Worm (Caenorhabditis elegans) whole organism, mixed stage, embryonic: ENCODE results near the gene Y44A6D.6.

Experiments
- M03D4.4 ChIP-seq: sonication (generic microtip); optimal IDR thresholded peaks from 2 replicates; lab custom pipeline; 2017; ENCODE audit warnings: mild to moderate bottlenecking, missing genetic modification characterization, missing compliant biosample characterization
- bed-3 ChIP-seq: fragments of 200-800 bp; sonication (Bioruptor generic); optimal IDR thresholded peaks from 3 replicates; lab custom pipeline; 2018; ENCODE audit warnings: mild to moderate bottlenecking, missing genetic modification characterization, moderate library complexity, missing compliant biosample characterization
- ceh-39 ChIP-seq: fragments of 150-350 bp; optimal IDR thresholded peaks from 2 replicates; lab custom pipeline; 2014; ENCODE audit warnings: missing biosample characterization, missing genetic modification characterization
- ceh-43 ChIP-seq: fragments of 200-800 bp; sonication (Bioruptor generic); optimal IDR thresholded peaks from 2 replicates; lab custom pipeline; 2018; ENCODE audit warnings: mild to moderate bottlenecking, missing genetic modification characterization, moderate library complexity, missing compliant biosample characterization
- ceh-83 ChIP-seq: fragments of 200-800 bp; sonication (Bioruptor generic); optimal IDR thresholded peaks from 2 replicates; lab custom pipeline; 2018; ENCODE audit warnings: mild to moderate bottlenecking, missing genetic modification characterization, missing compliant biosample characterization
- ces-1 ChIP-seq: fragments of 150-350 bp; optimal IDR thresholded peaks from 2 replicates; lab custom pipeline; 2014; ENCODE audit warnings: missing biosample characterization, missing genetic modification reagents, missing genetic modification characterization
- cnd-1 ChIP-seq: fragments of 200-800 bp; sonication (Bioruptor generic); optimal IDR thresholded peaks from 2 replicates; lab custom pipeline; 2018; ENCODE audit warnings: mild to moderate bottlenecking, missing genetic modification characterization, missing compliant biosample characterization
- drap-1 ChIP-seq: fragments of 200-800 bp; sonication (Bioruptor generic); optimal IDR thresholded peaks from 3 replicates; lab custom pipeline; 2018; ENCODE audit warnings: mild to moderate bottlenecking, missing genetic modification characterization, missing compliant biosample characterization
- elt-1 ChIP-seq: sonication (generic microtip); optimal IDR thresholded peaks from 2 replicates; lab custom pipeline; 2017; ENCODE audit warnings: missing genetic modification characterization, mild to moderate bottlenecking, missing compliant biosample characterization, antibody characterized with exemption, moderate library complexity, borderline replicate concordance; ENCODE audit not compliant: insufficient read depth
- elt-3 ChIP-seq: fragments of 150-350 bp; optimal IDR thresholded peaks from 2 replicates; lab custom pipeline; 2014; ENCODE audit warnings: missing biosample characterization, missing genetic modification characterization
- flh-1 ChIP-seq: fragments of 200-800 bp; sonication (Bioruptor generic); optimal IDR thresholded peaks from 2 replicates; lab custom pipeline; 2018; ENCODE audit warnings: mild to moderate bottlenecking, missing genetic modification characterization, moderate library complexity, missing compliant biosample characterization
- ham-2 ChIP-seq: fragments of 200-800 bp; sonication (Bioruptor generic); optimal IDR thresholded peaks from 2 replicates; lab custom pipeline; 2018; ENCODE audit warnings: mild to moderate bottlenecking, missing genetic modification characterization, missing compliant biosample characterization
- hlh-1 ChIP-seq: fragments of 150-350 bp; optimal IDR thresholded peaks from 2 replicates; lab custom pipeline; 2014; ENCODE audit warnings: missing biosample characterization, missing genetic modification reagents, missing genetic modification characterization
- lin-13 ChIP-seq: fragments of 150-350 bp; optimal IDR thresholded peaks from 2 replicates; lab custom pipeline; 2014; ENCODE audit warnings: missing biosample characterization, missing genetic modification characterization
- lin-32 ChIP-seq: fragments of 200-800 bp; sonication (Bioruptor generic); optimal IDR thresholded peaks from 2 replicates; lab custom pipeline; 2018; ENCODE audit warnings: mild to moderate bottlenecking, missing genetic modification characterization, missing compliant biosample characterization
- mab-5 ChIP-seq: fragments of 150-350 bp; optimal IDR thresholded peaks from 2 replicates; lab custom pipeline; 2014; ENCODE audit warnings: missing biosample characterization, missing genetic modification characterization
- mep-1 ChIP-seq: fragments of 150-350 bp; optimal IDR thresholded peaks from 2 replicates; lab custom pipeline; 2017; ENCODE audit warnings: missing biosample characterization, missing genetic modification reagents, missing genetic modification characterization, inconsistent platforms
- mls-2 ChIP-seq: sonication (generic microtip); optimal IDR thresholded peaks from 2 replicates; lab custom pipeline; 2016; ENCODE audit warnings: mild to moderate bottlenecking, missing genetic modification characterization, moderate library complexity, missing compliant biosample characterization
- nhr-2 ChIP-seq: fragments of 150-350 bp; optimal IDR thresholded peaks from 2 replicates; lab custom pipeline; 2014; ENCODE audit warnings: missing biosample characterization, missing genetic modification characterization
- nhr-237 ChIP-seq: fragments of 150-350 bp; optimal IDR thresholded peaks from 2 replicates; lab custom pipeline; 2014; ENCODE audit warnings: missing biosample characterization, missing genetic modification characterization
- nhr-28 ChIP-seq: fragments of 150-350 bp; optimal IDR thresholded peaks from 2 replicates; lab custom pipeline; 2014; ENCODE audit warnings: missing biosample characterization, missing genetic modification characterization
- nhr-76 ChIP-seq: sonication (generic microtip); optimal IDR thresholded peaks from 2 replicates; lab custom pipeline; 2017; ENCODE audit warnings: missing biosample characterization, missing genetic modification characterization
- pha-4 ChIP-seq: fragments of 150-350 bp; optimal IDR thresholded peaks from 2 replicates; lab custom pipeline; 2018; ENCODE audit warnings: missing biosample characterization, missing genetic modification reagents, missing genetic modification characterization
- sem-2 ChIP-seq: fragments of 200-800 bp; sonication (Bioruptor generic); optimal IDR thresholded peaks from 2 replicates; lab custom pipeline; 2018; ENCODE audit warnings: mild to moderate bottlenecking, missing genetic modification characterization, missing compliant biosample characterization
- sptf-1 ChIP-seq: sonication (generic microtip); optimal IDR thresholded peaks from 2 replicates; lab custom pipeline; 2017; ENCODE audit warnings: mild to moderate bottlenecking, missing genetic modification characterization, moderate library complexity, missing compliant biosample characterization
- tbx-8 ChIP-seq: fragments of 200-800 bp; sonication (Bioruptor generic); optimal IDR thresholded peaks from 2 replicates; lab custom pipeline; 2018; ENCODE audit warnings: mild to moderate bottlenecking, missing genetic modification characterization, moderate library complexity, missing compliant biosample characterization
- unc-120 ChIP-seq: sonication (generic microtip); optimal IDR thresholded peaks from 2 replicates; lab custom pipeline; 2017; ENCODE audit warnings: missing genetic modification characterization, missing compliant biosample characterization; ENCODE audit not compliant: poor library complexity, severe bottlenecking
- unc-39 ChIP-seq: fragments of 150-350 bp; optimal IDR thresholded peaks from 2 replicates; lab custom pipeline; 2014; ENCODE audit warnings: missing biosample characterization, missing genetic modification characterization
- zip-8 ChIP-seq: fragments of 150-350 bp; optimal IDR thresholded peaks from 2 replicates; lab custom pipeline; 2014; ENCODE audit warnings: missing biosample characterization, missing genetic modification characterization
- ztf-11 ChIP-seq: fragments of 150-350 bp; optimal IDR thresholded peaks from 2 replicates; lab custom pipeline; 2014; ENCODE audit warnings: missing biosample characterization, missing genetic modification characterization

Y44A6D.6 gene

DNA sequence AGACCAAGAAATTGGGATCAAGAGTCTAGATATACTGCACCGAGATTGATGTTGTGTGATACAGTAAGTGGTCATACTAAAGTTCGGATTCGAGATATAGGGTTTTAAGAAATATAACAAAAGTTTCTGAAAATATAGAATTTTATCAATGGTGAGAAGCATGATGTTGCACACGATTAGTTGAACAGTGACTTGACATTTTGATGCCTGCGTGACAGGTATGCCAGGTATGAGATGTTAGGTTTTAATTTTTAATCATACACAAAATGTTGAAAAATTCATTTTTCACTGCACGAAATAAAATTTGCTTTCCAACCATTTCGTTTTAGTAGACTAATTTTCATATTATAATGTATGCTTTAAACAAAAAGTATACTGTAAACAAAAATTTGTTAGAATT is 23.3 kb downstream of the Y44A6D.6 start:
- TF ChIP-seq lin-32 (GFP tag; lab: Kevin White, UChicago) (no peak), nhr-76 (tag; lab: Kevin White, UChicago) (no peak), tbx-8 (GFP tag; lab: Kevin White, UChicago) (no peak), flh-1 (GFP tag; lab: Kevin White, UChicago) (no peak), elt-3 (tag; lab: Kevin White, UChicago) (no peak), M03D4.4 (tag; lab: Kevin White, UChicago) (no peak), sem-2 (no peak), mls-2 (tag; lab: Kevin White, UChicago) (no peak), nhr-28 (no peak), pha-4 (no peak), ztf-11 (tag; lab: Kevin White, UChicago) (no peak), zip-8 (no peak), ces-1 (no peak)

DNA sequence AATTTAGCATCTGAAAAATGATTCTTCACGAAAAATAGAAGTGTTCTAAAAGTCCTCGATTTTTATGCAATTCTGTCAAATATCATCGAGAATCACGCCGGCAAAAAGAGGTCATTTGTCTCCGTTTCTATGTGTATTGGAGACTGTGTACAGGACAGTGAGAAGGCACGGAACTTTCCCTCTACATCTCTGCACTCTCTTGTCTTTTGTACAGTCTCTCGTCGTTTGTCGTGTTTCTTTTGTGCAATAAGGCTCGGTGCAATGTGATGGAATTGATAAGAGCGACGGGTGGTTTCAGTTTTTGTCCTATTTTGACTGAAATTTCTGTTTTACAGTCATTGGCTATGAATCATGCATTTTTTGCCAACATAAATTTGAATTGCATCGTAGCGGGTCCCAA is 24.7 kb downstream of the Y44A6D.6 start:
- TF ChIP-seq ceh-43 (no peak), pha-4 (peak; percentile 45)

DNA sequence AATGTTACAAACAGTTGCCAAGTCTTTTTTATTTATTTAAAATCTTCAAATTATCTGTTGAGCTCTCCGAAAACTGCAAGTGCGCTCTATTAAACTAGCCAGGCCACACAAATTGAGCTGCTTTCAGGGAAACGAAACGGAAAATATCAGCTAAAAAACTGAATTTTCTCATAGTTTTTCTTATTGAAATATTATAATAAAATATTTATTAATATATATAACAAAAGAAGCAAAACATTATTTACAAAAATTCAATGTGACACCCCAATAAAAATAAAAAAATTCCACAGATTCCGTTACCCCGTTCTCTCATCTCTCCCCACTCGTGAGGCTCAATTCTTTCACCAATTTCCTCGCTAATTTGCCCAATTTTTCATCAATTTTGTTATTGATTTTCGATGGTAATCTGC is 25.4 kb downstream of the Y44A6D.6 start:
- TF ChIP-seq cnd-1 (tag; lab: Kevin White, UChicago) (no peak), zip-8 (no peak), unc-39 (no peak), lin-13 (peak; percentile 7), elt-1 (tag; lab: Kevin White, UChicago) (no peak), ces-1 (peak; percentile 90), elt-3 (tag; lab: Kevin White, UChicago) (no peak), bed-3 (GFP tag; lab: Kevin White, UChicago) (peak; percentile 15), hlh-1 (tag; lab: Kevin White, UChicago) (no peak), nhr-2 (tag; lab: Kevin White, UChicago) (no peak), ham-2 (GFP tag; lab: Kevin White, UChicago) (no peak), mls-2 (tag; lab: Kevin White, UChicago) (no peak), M03D4.4 (tag; lab: Kevin White, UChicago) (no peak), ceh-43 (no peak), ceh-39 (tag; lab: Kevin White, UChicago) (no peak), sptf-1 (peak; percentile 63), mep-1 (tag; lab: Kevin White, UChicago) (peak; percentile 52), unc-120 (tag; lab: Kevin White, UChicago) (no peak), flh-1 (GFP tag; lab: Kevin White, UChicago) (no peak), drap-1 (GFP tag; lab: Kevin White, UChicago) (no peak), tbx-8 (GFP tag; lab: Kevin White, UChicago) (no peak), nhr-237 (tag; lab: Kevin White, UChicago) (no peak)

DNA sequence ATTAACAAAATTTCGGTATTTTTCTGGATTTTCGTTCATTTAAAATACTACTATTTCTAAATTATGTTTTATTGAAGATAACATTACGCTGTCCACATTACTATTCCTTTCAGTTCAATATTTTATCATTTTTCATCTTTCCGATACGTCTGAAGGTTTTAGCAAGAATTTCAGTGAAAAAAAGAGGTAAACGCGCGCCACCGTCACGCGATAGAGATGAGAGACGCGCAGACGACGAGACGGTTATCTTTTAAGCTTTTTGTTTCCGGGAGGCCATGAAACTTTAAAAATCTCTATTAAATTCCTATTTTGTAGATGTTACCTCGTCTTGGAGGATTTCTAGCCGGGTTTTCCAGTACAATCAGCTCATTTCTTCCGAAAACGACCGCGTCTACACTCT is 30.6 kb downstream of the Y44A6D.6 start, which contains the start of gene mrps-12:
Gene mrps-12, plus strand, starts transcription at position 316 of the 400 bp plus-strand sequence.
- TF ChIP-seq mep-1 (tag; lab: Kevin White, UChicago) (no peak), ham-2 (GFP tag; lab: Kevin White, UChicago) (no peak), lin-32 (GFP tag; lab: Kevin White, UChicago) (no peak), tbx-8 (GFP tag; lab: Kevin White, UChicago) (no peak), ces-1 (peak; percentile 10), mab-5 (tag; lab: Kevin White, UChicago) (no peak), sem-2 (no peak), ceh-83 (peak; percentile 41)
- TF ChIP-seq, all 35 proteins: peak for 2

DNA sequence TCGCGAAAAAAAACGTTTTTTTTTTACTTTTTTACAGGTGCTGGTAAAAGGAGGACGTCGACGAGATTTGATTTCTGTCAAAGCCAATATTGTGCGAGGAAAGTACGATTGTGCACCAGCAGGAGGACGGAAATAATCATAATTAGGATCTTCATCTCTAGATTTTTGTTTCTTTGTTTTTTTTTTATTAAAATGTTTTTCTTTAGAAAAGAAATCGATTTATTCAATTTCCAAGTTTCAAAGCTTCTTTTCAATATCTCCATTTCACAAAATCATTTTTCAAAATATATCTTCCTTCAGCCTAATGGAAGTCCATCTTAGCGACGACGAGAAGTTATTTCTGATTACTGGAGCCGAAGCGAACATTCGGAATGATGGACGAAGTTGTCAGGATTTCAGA is 31.4 kb downstream of the Y44A6D.6 start, which contains the start of gene exos-7:
Gene exos-7, plus strand, starts transcription at position 301 of the 400 bp plus-strand sequence.
- TF ChIP-seq unc-120 (tag; lab: Kevin White, UChicago) (no peak), elt-1 (tag; lab: Kevin White, UChicago) (no peak)

DNA sequence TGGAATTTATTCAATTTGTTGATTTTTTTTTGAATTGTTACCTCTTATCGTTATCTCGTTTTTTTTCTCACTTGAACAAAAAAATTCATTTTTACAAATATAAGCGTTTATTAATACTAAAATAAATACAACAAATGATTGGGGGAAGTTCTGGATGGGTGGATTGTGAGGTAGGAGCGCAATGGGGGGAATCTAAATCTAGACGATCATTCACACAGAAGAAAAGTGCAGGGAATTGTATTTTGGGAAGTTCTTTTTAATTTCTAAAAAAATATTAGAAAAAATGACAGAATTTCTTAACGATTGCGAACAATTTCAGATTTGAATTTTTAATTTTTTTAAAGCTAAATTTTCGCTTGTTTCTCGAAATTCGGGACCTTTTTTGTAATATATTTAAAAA is 34.3 kb downstream of the Y44A6D.6 start:
- TF ChIP-seq nhr-2 (tag; lab: Kevin White, UChicago), result no peak
